Worm (Caenorhabditis elegans): ENCODE data around the gene ifb-1.

DNA sequence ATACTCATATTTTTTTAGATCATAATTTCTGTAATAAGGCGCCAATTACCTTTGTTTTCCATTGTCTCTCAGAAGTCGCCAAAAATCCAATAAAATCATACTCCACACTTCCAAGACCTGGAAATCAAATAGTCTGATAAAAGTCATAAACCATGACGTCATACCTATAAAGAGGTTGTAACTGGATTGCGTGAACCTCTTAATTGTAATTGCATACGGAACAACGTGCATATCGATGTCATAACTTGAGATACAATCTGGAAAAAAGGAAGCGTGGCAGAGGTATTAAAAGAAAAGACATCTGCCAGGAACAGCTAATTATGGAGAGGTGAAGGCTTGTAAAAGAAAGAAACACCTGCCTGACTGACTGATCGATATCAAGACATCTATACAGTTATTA lies 20.3 kb upstream of the ifb-1 start, which contains the start of gene F10C1.9:
- TF ChIP-seq Y55F3AM.14 (GFP tag; optimal IDR thresholded peaks at IDR 0.05) (no peak), gmeb-1 (tag; optimal IDR thresholded peaks at IDR 0.05) (no peak), nhr-12 (tag; optimal IDR thresholded peaks at IDR 0.05) (no peak), skn-1 (tag; optimal IDR thresholded peaks at IDR 0.05) (no peak), F13H6.1 (tag; optimal IDR thresholded peaks at IDR 0.05) (no peak), mab-5 (tag; optimal IDR thresholded peaks at IDR 0.05) (no peak), crh-2 (tag; optimal IDR thresholded peaks at IDR 0.05) (no peak), dmd-4 (tag; optimal IDR thresholded peaks at IDR 0.05) (no peak), nhr-25 (tag; optimal IDR thresholded peaks at IDR 0.05) (no peak)

Measured in whole organism, L2 larva.